Fruit fly (Drosophila melanogaster): ENCODE measurements around the gene SKIP.

Gene SKIP

DNA sequence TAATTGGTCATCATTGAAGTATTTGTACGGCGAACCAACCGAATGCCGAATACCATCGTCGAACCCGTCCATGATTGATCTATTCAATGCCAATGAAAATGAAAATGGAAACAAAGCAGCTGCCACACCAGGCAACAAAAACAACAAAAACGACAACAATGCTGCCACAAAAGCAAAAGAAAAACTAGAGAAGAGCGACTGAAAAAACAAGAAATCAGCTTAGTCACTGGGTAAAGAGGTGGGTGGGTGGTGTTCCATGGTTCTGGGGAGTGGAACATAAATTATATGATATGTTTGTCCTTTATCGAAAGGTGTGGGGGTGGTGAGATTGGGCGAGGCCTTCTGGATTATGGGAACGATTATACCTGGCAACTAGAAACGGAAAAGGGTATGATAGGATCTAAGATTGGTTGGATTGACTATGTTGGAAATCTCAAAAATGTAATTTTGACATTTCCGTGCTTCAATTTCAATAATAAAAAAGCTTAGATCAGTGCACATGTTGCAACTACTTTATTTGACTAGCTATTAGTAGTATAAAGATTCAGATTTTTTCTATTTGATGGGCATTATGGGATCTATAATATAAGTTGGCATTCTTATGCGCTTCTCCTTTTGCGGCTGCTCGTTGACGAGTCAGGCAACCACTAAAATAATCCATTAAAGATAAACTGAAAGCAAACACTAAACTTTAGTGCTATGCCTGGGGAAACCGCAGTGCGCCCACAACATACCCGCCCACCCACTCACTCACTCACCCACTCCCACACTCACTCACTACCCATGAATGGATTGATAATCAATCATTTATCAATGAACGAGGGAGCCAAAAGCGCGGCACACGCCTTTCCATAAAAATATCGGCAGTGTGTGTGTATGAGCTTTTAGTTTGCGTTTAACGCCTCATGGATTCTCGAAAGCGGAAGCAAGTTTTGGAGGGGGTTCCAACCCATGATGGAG, 39.1 kb downstream of the SKIP start:
- no peak for TF ChIP-seq br (GFP tag; optimal IDR thresholded peaks at IDR 0.05)
- no peak for TF ChIP-seq OdsH (GFP tag; optimal IDR thresholded peaks at IDR 0.05)
- no peak for TF ChIP-seq CrebA (GFP tag; optimal IDR thresholded peaks at IDR 0.05; ENCODE audit: borderline replicate concordance)
- no peak for TF ChIP-seq lola (GFP tag; optimal IDR thresholded peaks at IDR 0.05)
- TF ChIP-seq fru (GFP tag; optimal IDR thresholded peaks at IDR 0.05), result no peak
- no peak for TF ChIP-seq Hnf4 (GFP tag; optimal IDR thresholded peaks at IDR 0.05)
- TF ChIP-seq Jra (GFP tag; optimal IDR thresholded peaks at IDR 0.05), result no peak
- TF ChIP-seq CG32264 (GFP tag; optimal IDR thresholded peaks at IDR 0.05), result no peak
- TF ChIP-seq Mio (GFP tag; optimal IDR thresholded peaks at IDR 0.05), result no peak
- no peak for TF ChIP-seq Myc (optimal IDR thresholded peaks at IDR 0.05)
- no peak for TF ChIP-seq ey (GFP tag; optimal IDR thresholded peaks at IDR 0.05)
- TF ChIP-seq GATAd (GFP tag; optimal IDR thresholded peaks at IDR 0.05), result no peak
- TF ChIP-seq woc (GFP tag; optimal IDR thresholded peaks at IDR 0.05), result no peak

DNA sequence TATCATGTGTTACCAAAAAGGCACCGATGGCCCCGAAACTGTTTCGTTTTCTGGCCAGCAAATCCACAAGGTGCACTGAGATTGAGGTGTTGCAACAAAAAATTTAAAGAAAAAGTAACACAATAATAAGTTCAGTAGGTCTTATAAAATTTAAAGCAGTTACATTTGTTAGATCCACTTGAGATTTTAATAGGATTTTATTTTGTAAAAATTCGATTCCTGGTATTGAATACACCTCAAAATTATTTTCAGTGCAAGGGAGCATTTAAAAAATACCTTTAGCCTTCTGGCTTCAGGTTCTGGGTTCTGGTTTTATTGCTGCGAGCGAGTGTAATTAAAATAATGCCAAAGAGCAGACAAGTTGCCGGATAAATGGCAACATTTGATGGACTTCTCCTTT, 42.1 kb downstream of the SKIP start:
- TF ChIP-seq usp (GFP tag; optimal IDR thresholded peaks at IDR 0.05) (no peak), dl (GFP tag; optimal IDR thresholded peaks at IDR 0.05; ENCODE audit: insufficient read depth in 1 of 2, partially characterized antibody in 2 of 2) (no peak), ey (GFP tag; optimal IDR thresholded peaks at IDR 0.05) (peak; percentile 84), Rel (GFP tag; optimal IDR thresholded peaks at IDR 0.05) (peak; percentile 23), Rel (tag; optimal IDR thresholded peaks at IDR 0.05) (peak; percentile 13), Dfd (GFP tag; optimal IDR thresholded peaks at IDR 0.05) (no peak), Vsx2 (GFP tag; optimal IDR thresholded peaks at IDR 0.05; ENCODE audit: partially characterized antibody) (no peak), woc (GFP tag; optimal IDR thresholded peaks at IDR 0.05) (peak; percentile 86), Myc (optimal IDR thresholded peaks at IDR 0.05) (no peak), CG32264 (GFP tag; optimal IDR thresholded peaks at IDR 0.05) (peak; percentile 75), h (GFP tag; optimal IDR thresholded peaks at IDR 0.05) (peak; percentile 89), sv (GFP tag; optimal IDR thresholded peaks at IDR 0.05) (no peak), Hr83 (GFP tag; optimal IDR thresholded peaks at IDR 0.05; ENCODE audit: poor library complexity, severe bottlenecking) (no peak), Abd-B (GFP tag; optimal IDR thresholded peaks at IDR 0.05) (no peak), CrebA (GFP tag; optimal IDR thresholded peaks at IDR 0.05; ENCODE audit: borderline replicate concordance) (peak; percentile 49), Sp1 (GFP tag; optimal IDR thresholded peaks at IDR 0.05) (peak; percentile 79), dsf (GFP tag; optimal IDR thresholded peaks at IDR 0.05; ENCODE audit: borderline replicate concordance) (peak; percentile 39), Hnf4 (GFP tag; optimal IDR thresholded peaks at IDR 0.05) (peak; percentile 85), foxo (GFP tag; optimal IDR thresholded peaks at IDR 0.05) (peak in 1 of 2 experiments; percentile 89), N (GFP tag; optimal IDR thresholded peaks at IDR 0.05) (no peak), Mio (GFP tag; optimal IDR thresholded peaks at IDR 0.05) (no peak), HLH106 (tag; optimal IDR thresholded peaks at IDR 0.05) (peak; percentile 89), Hr78 (GFP tag; optimal IDR thresholded peaks at IDR 0.05) (no peak), Dif (GFP tag; optimal IDR thresholded peaks at IDR 0.05; ENCODE audit: partially characterized antibody) (no peak), brk (GFP tag; optimal IDR thresholded peaks at IDR 0.05) (peak; percentile 88), lola (GFP tag; optimal IDR thresholded peaks at IDR 0.05) (no peak), OdsH (GFP tag; optimal IDR thresholded peaks at IDR 0.05) (peak; percentile 85), jim (GFP tag; optimal IDR thresholded peaks at IDR 0.05) (no peak), tai (GFP tag; optimal IDR thresholded peaks at IDR 0.05) (peak; percentile 52), dmrt93B (GFP tag; optimal IDR thresholded peaks at IDR 0.05) (peak; percentile 53), GATAd (GFP tag; optimal IDR thresholded peaks at IDR 0.05) (peak; percentile 18), Jra (GFP tag; optimal IDR thresholded peaks at IDR 0.05) (peak; percentile 70), CG9705 (GFP tag; optimal IDR thresholded peaks at IDR 0.05) (peak; percentile 18), rgr (GFP tag; optimal IDR thresholded peaks at IDR 0.05) (peak; percentile 81), sage (GFP tag; optimal IDR thresholded peaks at IDR 0.05) (peak; percentile 70), psq (GFP tag; optimal IDR thresholded peaks at IDR 0.05) (peak; percentile 75), fru (GFP tag; optimal IDR thresholded peaks at IDR 0.05) (peak; percentile 90), pan (optimal IDR thresholded peaks at IDR 0.05) (no peak), br (GFP tag; optimal IDR thresholded peaks at IDR 0.05) (peak; percentile 84)
